Worm (Caenorhabditis elegans): ENCODE results near the gene acs-11.

DNA sequence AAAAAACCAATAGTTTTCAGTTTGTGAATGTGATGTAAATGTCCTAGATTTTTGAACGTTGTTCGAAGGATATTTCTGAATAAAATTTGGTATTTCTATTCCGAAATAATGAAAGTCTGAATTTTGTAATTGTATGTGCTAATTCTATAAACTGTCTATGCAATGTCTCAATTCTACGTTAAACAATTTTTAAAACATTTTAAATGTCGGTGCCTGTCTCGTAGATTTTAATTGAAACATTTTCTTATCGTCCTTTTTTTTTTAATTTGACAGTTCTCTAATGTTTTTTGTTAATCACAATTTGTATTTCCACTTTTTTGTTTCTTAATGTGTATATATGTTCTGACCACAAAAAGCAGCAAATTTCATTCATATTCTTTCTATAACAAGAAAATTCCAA lies 12.2 kb upstream of the acs-11 start, which contains the start of gene F41C3.7:
- TF ChIP-seq ztf-11 (tag; optimal IDR thresholded peaks at IDR 0.05) (no peak), snpc-4 (tag; optimal IDR thresholded peaks at IDR 0.05) (no peak), peb-1 (tag; optimal IDR thresholded peaks at IDR 0.05) (no peak), unc-55 (GFP tag; optimal IDR thresholded peaks at IDR 0.05) (no peak), skn-1 (tag; optimal IDR thresholded peaks at IDR 0.05) (no peak), elt-3 (tag; optimal IDR thresholded peaks at IDR 0.05) (no peak), ztf-4 (tag; optimal IDR thresholded peaks at IDR 0.05) (no peak), lin-39 (tag; optimal IDR thresholded peaks at IDR 0.05) (no peak), nhr-237 (tag; optimal IDR thresholded peaks at IDR 0.05) (no peak), unc-62 (GFP tag; optimal IDR thresholded peaks at IDR 0.05) (no peak), unc-39 (tag; optimal IDR thresholded peaks at IDR 0.05) (no peak), zag-1 (tag; optimal IDR thresholded peaks at IDR 0.05) (no peak)
